Worm (Caenorhabditis elegans) whole organism, mixed stage, embryonic: ENCODE measurements around the gene nhr-41.

Source experiments
- M03D4.4 ChIP-seq: sonication (generic microtip); optimal IDR thresholded peaks from 2 replicates; lab custom pipeline; 2017; ENCODE audit warnings: mild to moderate bottlenecking, missing genetic modification characterization, missing compliant biosample characterization
- bed-3 ChIP-seq: fragments of 200-800 bp; sonication (Bioruptor generic); optimal IDR thresholded peaks from 3 replicates; lab custom pipeline; 2018; ENCODE audit warnings: mild to moderate bottlenecking, missing genetic modification characterization, moderate library complexity, missing compliant biosample characterization
- ceh-39 ChIP-seq: fragments of 150-350 bp; optimal IDR thresholded peaks from 2 replicates; lab custom pipeline; 2014; ENCODE audit warnings: missing biosample characterization, missing genetic modification characterization
- cnd-1 ChIP-seq: fragments of 200-800 bp; sonication (Bioruptor generic); optimal IDR thresholded peaks from 2 replicates; lab custom pipeline; 2018; ENCODE audit warnings: mild to moderate bottlenecking, missing genetic modification characterization, missing compliant biosample characterization
- drap-1 ChIP-seq: fragments of 200-800 bp; sonication (Bioruptor generic); optimal IDR thresholded peaks from 3 replicates; lab custom pipeline; 2018; ENCODE audit warnings: mild to moderate bottlenecking, missing genetic modification characterization, missing compliant biosample characterization
- elt-1 ChIP-seq: sonication (generic microtip); optimal IDR thresholded peaks from 2 replicates; lab custom pipeline; 2017; ENCODE audit warnings: missing genetic modification characterization, mild to moderate bottlenecking, missing compliant biosample characterization, antibody characterized with exemption, moderate library complexity, borderline replicate concordance; ENCODE audit not compliant: insufficient read depth
- elt-3 ChIP-seq: fragments of 150-350 bp; optimal IDR thresholded peaks from 2 replicates; lab custom pipeline; 2014; ENCODE audit warnings: missing biosample characterization, missing genetic modification characterization
- flh-1 ChIP-seq: fragments of 200-800 bp; sonication (Bioruptor generic); optimal IDR thresholded peaks from 2 replicates; lab custom pipeline; 2018; ENCODE audit warnings: mild to moderate bottlenecking, missing genetic modification characterization, moderate library complexity, missing compliant biosample characterization
- ham-2 ChIP-seq: fragments of 200-800 bp; sonication (Bioruptor generic); optimal IDR thresholded peaks from 2 replicates; lab custom pipeline; 2018; ENCODE audit warnings: mild to moderate bottlenecking, missing genetic modification characterization, missing compliant biosample characterization
- hlh-1 ChIP-seq: fragments of 150-350 bp; optimal IDR thresholded peaks from 2 replicates; lab custom pipeline; 2014; ENCODE audit warnings: missing biosample characterization, missing genetic modification reagents, missing genetic modification characterization
- lin-13 ChIP-seq: fragments of 150-350 bp; optimal IDR thresholded peaks from 2 replicates; lab custom pipeline; 2014; ENCODE audit warnings: missing biosample characterization, missing genetic modification characterization
- lin-32 ChIP-seq: fragments of 200-800 bp; sonication (Bioruptor generic); optimal IDR thresholded peaks from 2 replicates; lab custom pipeline; 2018; ENCODE audit warnings: mild to moderate bottlenecking, missing genetic modification characterization, missing compliant biosample characterization
- lsy-2 ChIP-seq: fragments of 150-350 bp; optimal IDR thresholded peaks from 2 replicates; lab custom pipeline; 2014; ENCODE audit warnings: missing biosample characterization, missing genetic modification characterization
- mep-1 ChIP-seq: fragments of 150-350 bp; optimal IDR thresholded peaks from 2 replicates; lab custom pipeline; 2017; ENCODE audit warnings: missing biosample characterization, missing genetic modification reagents, missing genetic modification characterization, inconsistent platforms
- mls-2 ChIP-seq: sonication (generic microtip); optimal IDR thresholded peaks from 2 replicates; lab custom pipeline; 2016; ENCODE audit warnings: mild to moderate bottlenecking, missing genetic modification characterization, moderate library complexity, missing compliant biosample characterization
- nhr-12 ChIP-seq: fragments of 150-350 bp; optimal IDR thresholded peaks from 2 replicates; lab custom pipeline; 2014; ENCODE audit warnings: missing biosample characterization, missing genetic modification characterization
- nhr-2 ChIP-seq: fragments of 150-350 bp; optimal IDR thresholded peaks from 2 replicates; lab custom pipeline; 2014; ENCODE audit warnings: missing biosample characterization, missing genetic modification characterization
- nhr-237 ChIP-seq: fragments of 150-350 bp; optimal IDR thresholded peaks from 2 replicates; lab custom pipeline; 2014; ENCODE audit warnings: missing biosample characterization, missing genetic modification characterization
- nhr-28 ChIP-seq: fragments of 150-350 bp; optimal IDR thresholded peaks from 2 replicates; lab custom pipeline; 2014; ENCODE audit warnings: missing biosample characterization, missing genetic modification characterization
- nhr-76 ChIP-seq: sonication (generic microtip); optimal IDR thresholded peaks from 2 replicates; lab custom pipeline; 2017; ENCODE audit warnings: missing biosample characterization, missing genetic modification characterization
- pha-4 ChIP-seq: fragments of 150-350 bp; optimal IDR thresholded peaks from 2 replicates; lab custom pipeline; 2018; ENCODE audit warnings: missing biosample characterization, missing genetic modification reagents, missing genetic modification characterization
- snpc-4 ChIP-seq: fragments of 150-350 bp; optimal IDR thresholded peaks from 2 replicates; lab custom pipeline; 2014; ENCODE audit warnings: missing biosample characterization, missing genetic modification characterization
- sptf-1 ChIP-seq: sonication (generic microtip); optimal IDR thresholded peaks from 2 replicates; lab custom pipeline; 2017; ENCODE audit warnings: mild to moderate bottlenecking, missing genetic modification characterization, moderate library complexity, missing compliant biosample characterization
- tbx-8 ChIP-seq: fragments of 200-800 bp; sonication (Bioruptor generic); optimal IDR thresholded peaks from 2 replicates; lab custom pipeline; 2018; ENCODE audit warnings: mild to moderate bottlenecking, missing genetic modification characterization, moderate library complexity, missing compliant biosample characterization
- unc-120 ChIP-seq: sonication (generic microtip); optimal IDR thresholded peaks from 2 replicates; lab custom pipeline; 2017; ENCODE audit warnings: missing genetic modification characterization, missing compliant biosample characterization; ENCODE audit not compliant: poor library complexity, severe bottlenecking
- unc-39 ChIP-seq: fragments of 150-350 bp; optimal IDR thresholded peaks from 2 replicates; lab custom pipeline; 2014; ENCODE audit warnings: missing biosample characterization, missing genetic modification characterization
- unc-62 ChIP-seq: fragments of 150-350 bp; optimal IDR thresholded peaks from 2 replicates; lab custom pipeline; 2014; ENCODE audit warnings: missing biosample characterization, missing genetic modification reagents, missing genetic modification characterization
- zip-8 ChIP-seq: fragments of 150-350 bp; optimal IDR thresholded peaks from 2 replicates; lab custom pipeline; 2014; ENCODE audit warnings: missing biosample characterization, missing genetic modification characterization
- ztf-11 ChIP-seq: fragments of 150-350 bp; optimal IDR thresholded peaks from 2 replicates; lab custom pipeline; 2014; ENCODE audit warnings: missing biosample characterization, missing genetic modification characterization

nhr-41 gene

ce11 chrIV:1371300-1371699 lies 14.7 kb upstream of the nhr-41 start:
- TF ChIP-seq tbx-8 (no peak), snpc-4 (tag; lab: Kevin White, UChicago) (no peak), sptf-1 (no peak), unc-120 (tag; lab: Kevin White, UChicago) (no peak), elt-1 (tag; lab: Kevin White, UChicago) (no peak), hlh-1 (tag; lab: Kevin White, UChicago) (no peak), unc-62 (GFP tag; lab: Kevin White, UChicago) (no peak), ceh-39 (tag; lab: Kevin White, UChicago) (no peak), mep-1 (tag; lab: Kevin White, UChicago) (no peak), nhr-28 (no peak), unc-39 (no peak), nhr-76 (tag; lab: Kevin White, UChicago) (no peak), flh-1 (GFP tag; lab: Kevin White, UChicago) (no peak), ham-2 (GFP tag; lab: Kevin White, UChicago) (no peak), lin-13 (tag; lab: Kevin White, UChicago) (no peak)

- TF ChIP-seq nhr-12 (tag; lab: Kevin White, UChicago) (no peak), pha-4 (tag; lab: Kevin White, UChicago) (peak; percentile 51), nhr-237 (no peak), elt-3 (tag; lab: Kevin White, UChicago) (no peak), nhr-76 (tag; lab: Kevin White, UChicago) (no peak), ztf-11 (tag; lab: Kevin White, UChicago) (no peak), lin-32 (GFP tag; lab: Kevin White, UChicago) (no peak), mls-2 (tag; lab: Kevin White, UChicago) (no peak), zip-8 (tag; lab: Kevin White, UChicago) (no peak)
Measured at ce11 chrIV:1375289-1375688, 10.7 kb upstream of the nhr-41 start.

- TF ChIP-seq M03D4.4 (tag; lab: Kevin White, UChicago) (peak; percentile 55), cnd-1 (peak; percentile 42), lsy-2 (tag; lab: Kevin White, UChicago) (no peak), ceh-39 (tag; lab: Kevin White, UChicago) (no peak), ham-2 (GFP tag; lab: Kevin White, UChicago) (peak; percentile 46), flh-1 (GFP tag; lab: Kevin White, UChicago) (no peak), drap-1 (peak; percentile 28), unc-39 (no peak), bed-3 (GFP tag; lab: Kevin White, UChicago) (peak; percentile 36), nhr-2 (tag; lab: Kevin White, UChicago) (no peak), zip-8 (tag; lab: Kevin White, UChicago) (no peak), sptf-1 (peak; percentile 65), mls-2 (tag; lab: Kevin White, UChicago) (peak; percentile 63)
Measured at ce11 chrIV:1377699-1378098, 8.3 kb upstream of the nhr-41 start.

- no peak for TF ChIP-seq nhr-2 (tag; lab: Kevin White, UChicago)
- TF ChIP-seq mep-1 (tag; lab: Kevin White, UChicago), result no peak
- no peak for TF ChIP-seq hlh-1 (tag; lab: Kevin White, UChicago)
- TF ChIP-seq flh-1 (GFP tag; lab: Kevin White, UChicago), result no peak
- TF ChIP-seq pha-4 (tag; lab: Kevin White, UChicago), result no peak
- no peak for TF ChIP-seq cnd-1
Measured at ce11 chrIV:1378954-1379353, 7.1 kb upstream of the nhr-41 start.

- no peak for TF ChIP-seq ceh-39 (tag; lab: Kevin White, UChicago)
- no peak for TF ChIP-seq lin-32 (GFP tag; lab: Kevin White, UChicago)
- no peak for TF ChIP-seq snpc-4 (tag; lab: Kevin White, UChicago)
- TF ChIP-seq unc-62 (GFP tag; lab: Kevin White, UChicago), result no peak
- TF ChIP-seq nhr-28, result no peak
Measured at ce11 chrIV:1380350-1380749, 5.7 kb upstream of the nhr-41 start.
